Worm (Caenorhabditis elegans) whole organism, L1 larva: ENCODE measurements around the gene adt-2.

ENCODE experiments used
- C04F5.9 ChIP-seq: sonication (generic microtip); optimal IDR thresholded peaks from 2 replicates; lab custom pipeline; 2016; ENCODE audit warnings: missing genetic modification characterization, missing compliant biosample characterization
- aha-1 ChIP-seq: fragments of 150-350 bp; optimal IDR thresholded peaks from 2 replicates; lab custom pipeline; 2014; ENCODE audit warnings: missing biosample characterization, missing genetic modification characterization
- alr-1 ChIP-seq: fragments of 200-800 bp; sonication (Bioruptor generic); optimal IDR thresholded peaks from 2 replicates; lab custom pipeline; 2018; ENCODE audit warnings: borderline replicate concordance, mild to moderate bottlenecking, missing genetic modification characterization, missing compliant biosample characterization
- ama-1 ChIP-seq: fragments of 150-350 bp; optimal IDR thresholded peaks from 2 replicates; lab custom pipeline; 2014
- blmp-1 ChIP-seq: fragments of 150-350 bp; optimal IDR thresholded peaks from 2 replicates; lab custom pipeline; 2014; ENCODE audit warnings: missing biosample characterization, missing genetic modification characterization
- efl-1 ChIP-seq, 4 experiments: fragments of 150-350 bp; optimal IDR thresholded peaks in 3 of 4; peaks in 1 of 4; 1 replicate in 1 of 4; 2 replicates in 3 of 4; lab custom pipeline; 2014; ENCODE audit warnings: missing biosample characterization in 2 of 4, missing genetic modification characterization in 2 of 4, missing genetic modification reagents in 2 of 4
- efl-3 ChIP-seq: fragments of 200-800 bp; sonication (Bioruptor generic); optimal IDR thresholded peaks from 2 replicates; lab custom pipeline; 2018; ENCODE audit warnings: mild to moderate bottlenecking, missing genetic modification characterization, missing compliant biosample characterization
- egl-13 ChIP-seq: sonication (generic microtip); optimal IDR thresholded peaks from 2 replicates; lab custom pipeline; 2016; ENCODE audit warnings: missing genotype, missing genetic modification reagents, missing genetic modification characterization, missing compliant biosample characterization
- egl-27 ChIP-seq, 2 experiments: fragments of 150-350 bp in 1 of 2; sonication (generic microtip); optimal IDR thresholded peaks; 3 replicates each; lab custom pipeline; 2017 to 2018; ENCODE audit warnings: missing biosample characterization in 2 of 2, missing genetic modification characterization in 2 of 2, missing genetic modification reagents in 2 of 2
- elt-2 ChIP-seq: sonication (generic microtip); optimal IDR thresholded peaks from 2 replicates; lab custom pipeline; 2016; ENCODE audit warnings: missing genetic modification characterization, mild to moderate bottlenecking, inconsistent platforms, missing compliant biosample characterization, missing genetic modification reagents
- elt-3 ChIP-seq, 6 experiments: fragments of 150-350 bp in 1 of 6; sonication (generic microtip); optimal IDR thresholded peaks; 2 replicates each; lab custom pipeline; 2017 to 2018; ENCODE audit warnings: missing biosample characterization in 6 of 6, missing genetic modification characterization in 6 of 6, inconsistent platforms in 1 of 6
- ets-5 ChIP-seq: fragments of 200-800 bp; sonication (Bioruptor generic); IDR thresholded peaks from 2 replicates; pipeline ENCODE4 v1.3.6; 2022; ENCODE audit warnings: missing genetic modification characterization, missing compliant biosample characterization
- fkh-10 ChIP-seq: sonication (generic microtip); optimal IDR thresholded peaks from 2 replicates; lab custom pipeline; 2017; ENCODE audit warnings: missing biosample characterization, missing genetic modification reagents, missing genetic modification characterization
- fos-1 ChIP-seq: fragments of 150-350 bp; optimal IDR thresholded peaks from 2 replicates; lab custom pipeline; 2014; ENCODE audit warnings: missing biosample characterization, missing genetic modification characterization
- hlh-17 ChIP-seq: fragments of 200-800 bp; sonication (Bioruptor generic); optimal IDR thresholded peaks from 2 replicates; lab custom pipeline; 2018; ENCODE audit warnings: missing genetic modification characterization, mild to moderate bottlenecking, missing compliant biosample characterization, moderate library complexity, borderline replicate concordance
- isw-1 ChIP-seq: fragments of 200-800 bp; sonication (Bioruptor generic); IDR thresholded peaks from 2 replicates; pipeline ENCODE4 v1.3.6; 2022; ENCODE audit warnings: missing genetic modification characterization, missing compliant biosample characterization
- lin-13 ChIP-seq: fragments of 150-350 bp; optimal IDR thresholded peaks from 2 replicates; lab custom pipeline; 2014; ENCODE audit warnings: missing biosample characterization, missing genetic modification reagents, missing genetic modification characterization
- lin-14 ChIP-seq: fragments of 200-800 bp; sonication (Bioruptor generic); optimal IDR thresholded peaks from 2 replicates; lab custom pipeline; 2018; ENCODE audit warnings: mild to moderate bottlenecking, missing genetic modification characterization, moderate library complexity, missing compliant biosample characterization
- lin-39 ChIP-seq: fragments of 150-350 bp; optimal IDR thresholded peaks from 2 replicates; lab custom pipeline; 2014; ENCODE audit warnings: missing biosample characterization, missing genetic modification reagents, missing genetic modification characterization
- mab-9 ChIP-seq: fragments of 200-800 bp; sonication (Bioruptor generic); IDR thresholded peaks from 2 replicates; pipeline ENCODE4 v1.3.6; 2022; ENCODE audit warnings: missing genetic modification reagents, missing genetic modification characterization, missing compliant biosample characterization
- mdl-1 ChIP-seq, 2 experiments: fragments of 150-350 bp; optimal IDR thresholded peaks; 2 replicates each; lab custom pipeline; 2014 to 2017; ENCODE audit warnings: missing biosample characterization in 2 of 2, missing genetic modification characterization in 2 of 2, inconsistent platforms in 1 of 2
- mef-2 ChIP-seq: fragments of 150-350 bp; optimal IDR thresholded peaks from 2 replicates; lab custom pipeline; 2014; ENCODE audit warnings: missing biosample characterization, missing genetic modification characterization
- mep-1 ChIP-seq: fragments of 150-350 bp; optimal IDR thresholded peaks from 2 replicates; lab custom pipeline; 2014; ENCODE audit warnings: missing biosample characterization, missing genetic modification characterization
- nhr-11 ChIP-seq: fragments of 150-350 bp; optimal IDR thresholded peaks from 2 replicates; lab custom pipeline; 2014; ENCODE audit warnings: missing biosample characterization, missing genetic modification characterization
- nhr-20 ChIP-seq: sonication (generic microtip); optimal IDR thresholded peaks from 2 replicates; lab custom pipeline; 2016; ENCODE audit warnings: mild to moderate bottlenecking, missing genetic modification characterization, missing compliant biosample characterization
- nhr-47 ChIP-seq: sonication (generic microtip); optimal IDR thresholded peaks from 2 replicates; lab custom pipeline; 2016; ENCODE audit warnings: mild to moderate bottlenecking, missing genetic modification characterization, moderate library complexity, missing compliant biosample characterization
- nhr-71 ChIP-seq: sonication (generic microtip); optimal IDR thresholded peaks from 2 replicates; lab custom pipeline; 2016; ENCODE audit warnings: mild to moderate bottlenecking, missing genetic modification characterization, moderate library complexity, missing compliant biosample characterization
- nhr-84 ChIP-seq: sonication (generic microtip); optimal IDR thresholded peaks from 2 replicates; lab custom pipeline; 2017; ENCODE audit warnings: missing biosample characterization, missing genetic modification characterization
- nhr-85 ChIP-seq: sonication (generic microtip); peaks from one replicate; lab custom pipeline; 2016; ENCODE audit warnings: missing genetic modification characterization, inconsistent platforms, missing compliant biosample characterization
- nhr-90 ChIP-seq: sonication (generic microtip); optimal IDR thresholded peaks from 2 replicates; lab custom pipeline; 2016; ENCODE audit warnings: mild to moderate bottlenecking, missing genetic modification characterization, missing compliant biosample characterization; ENCODE audit not compliant: poor library complexity
- pax-3 ChIP-seq: fragments of 200-800 bp; sonication (Bioruptor generic); optimal IDR thresholded peaks from 2 replicates; lab custom pipeline; 2018; ENCODE audit warnings: mild to moderate bottlenecking, missing genetic modification characterization, moderate library complexity, missing compliant biosample characterization
- skn-1 ChIP-seq: fragments of 150-350 bp; optimal IDR thresholded peaks from 2 replicates; lab custom pipeline; 2014; ENCODE audit warnings: missing biosample characterization, missing genetic modification characterization
- sup-37 ChIP-seq: fragments of 200-800 bp; sonication (Bioruptor generic); optimal IDR thresholded peaks from 2 replicates; lab custom pipeline; 2018; ENCODE audit warnings: mild to moderate bottlenecking, missing genetic modification characterization, missing compliant biosample characterization
- unc-86 ChIP-seq: sonication (generic microtip); optimal IDR thresholded peaks from 2 replicates; lab custom pipeline; 2016; ENCODE audit warnings: missing genetic modification characterization, missing compliant biosample characterization
- vab-15 ChIP-seq: sonication (generic microtip); optimal IDR thresholded peaks from 2 replicates; lab custom pipeline; 2017; ENCODE audit warnings: missing genotype, mild to moderate bottlenecking, missing genetic modification characterization, missing compliant biosample characterization
- xbp-1 ChIP-seq: sonication (generic microtip); optimal IDR thresholded peaks from 2 replicates; lab custom pipeline; 2016; ENCODE audit warnings: missing genetic modification characterization, missing compliant biosample characterization
- zip-4 ChIP-seq: fragments of 200-800 bp; sonication (Bioruptor generic); optimal IDR thresholded peaks from 2 replicates; lab custom pipeline; 2018; ENCODE audit warnings: mild to moderate bottlenecking, missing genetic modification characterization, moderate library complexity, missing compliant biosample characterization

adt-2 gene

ce11 chrX:7596627-7597026 lies 10.6 kb downstream of the adt-2 start, which contains the start of gene C44E12.1:
Gene C44E12.1 (plus strand): TSS chrX:7596927.
- no peak for TF ChIP-seq nhr-84
- no peak for TF ChIP-seq hlh-17 (GFP tag; lab: Kevin White, UChicago)
- TF ChIP-seq pax-3 (tag; lab: Kevin White, UChicago) = no peak
- no peak for TF ChIP-seq aha-1 (tag; lab: Kevin White, UChicago)
- TF ChIP-seq unc-86 (tag; lab: Kevin White, UChicago) = no peak
- no peak for TF ChIP-seq elt-2 (tag; lab: Kevin White, UChicago)
- TF ChIP-seq fos-1 (tag; lab: Kevin White, UChicago) = no peak
- no peak for TF ChIP-seq egl-27 (tag; optimal IDR thresholded peaks at IDR 0.05; lab: Kevin White, UChicago)
- TF ChIP-seq nhr-85 (tag; lab: Kevin White, UChicago) = peak; percentile 7
- TF ChIP-seq xbp-1 (tag; lab: Kevin White, UChicago) = no peak
- no peak for TF ChIP-seq sup-37 (GFP tag; lab: Kevin White, UChicago)
- no peak for TF ChIP-seq nhr-90 (tag; lab: Kevin White, UChicago)
- TF ChIP-seq lin-13 (GFP tag; lab: Kevin White, UChicago) = no peak
- TF ChIP-seq mef-2 (tag; lab: Kevin White, UChicago) = no peak
- TF ChIP-seq ama-1 = no peak
- TF ChIP-seq elt-3 (tag; optimal IDR thresholded peaks at IDR 0.05; lab: Kevin White, UChicago) = no peak
- peak; percentile 8 for TF ChIP-seq lin-14 (GFP tag; lab: Kevin White, UChicago)
- no peak for TF ChIP-seq nhr-71 (tag; lab: Kevin White, UChicago)
- no peak for TF ChIP-seq efl-1 (optimal IDR thresholded peaks at IDR 0.05; lab: Kevin White, UChicago)
- peak in 1 of 2 experiments; percentile 53 for TF ChIP-seq efl-1 (GFP tag; optimal IDR thresholded peaks at IDR 0.05 in 1 of 2; lab: Kevin White, UChicago)
- no peak for TF ChIP-seq nhr-20
- TF ChIP-seq nhr-11 (tag; lab: Kevin White, UChicago) = no peak
- TF ChIP-seq efl-3 (GFP tag; lab: Kevin White, UChicago) = no peak
- TF ChIP-seq blmp-1 (tag; lab: Kevin White, UChicago) = no peak

- TF ChIP-seq nhr-47 (tag; lab: Kevin White, UChicago) (no peak), mab-9 (GFP tag; lab: Robert Waterston, UW) (no peak), efl-3 (GFP tag; lab: Kevin White, UChicago) (no peak), lin-13 (GFP tag; lab: Kevin White, UChicago) (no peak), elt-3 (tag; optimal IDR thresholded peaks at IDR 0.05; lab: Kevin White, UChicago) (no peak), hlh-17 (GFP tag; lab: Kevin White, UChicago) (no peak)
Observed at ce11 chrX:7607982-7608381, 22.0 kb downstream of the adt-2 start, which contains the start of gene twk-17. Gene twk-17 (minus strand): TSS chrX:7608082.

ce11 chrX:7614466-7614865 lies 28.5 kb downstream of the adt-2 start:
- TF ChIP-seq alr-1 (tag; lab: Kevin White, UChicago) = no peak
- TF ChIP-seq egl-13 (tag; lab: Kevin White, UChicago) = no peak
- TF ChIP-seq sup-37 (GFP tag; lab: Kevin White, UChicago) = no peak
- no peak for TF ChIP-seq mep-1 (tag; lab: Kevin White, UChicago)
- no peak for TF ChIP-seq lin-14 (GFP tag; lab: Kevin White, UChicago)
- TF ChIP-seq aha-1 (tag; lab: Kevin White, UChicago) = no peak
- TF ChIP-seq mdl-1 (tag; optimal IDR thresholded peaks at IDR 0.05; lab: Kevin White, UChicago) = no peak
- TF ChIP-seq nhr-85 (tag; lab: Kevin White, UChicago) = no peak
- TF ChIP-seq C04F5.9 (tag; lab: Kevin White, UChicago) = no peak
- TF ChIP-seq isw-1 = no peak
- TF ChIP-seq ets-5 = no peak

- no peak for TF ChIP-seq elt-3 (tag; optimal IDR thresholded peaks at IDR 0.05; lab: Kevin White, UChicago)
- no peak for TF ChIP-seq sup-37 (GFP tag; lab: Kevin White, UChicago)
- no peak for TF ChIP-seq fkh-10 (GFP tag; lab: Kevin White, UChicago)
- no peak for TF ChIP-seq lin-39 (tag; lab: Kevin White, UChicago)
- TF ChIP-seq skn-1 = no peak
- no peak for TF ChIP-seq zip-4
- no peak for TF ChIP-seq lin-14 (GFP tag; lab: Kevin White, UChicago)
- TF ChIP-seq vab-15 (tag; lab: Kevin White, UChicago) = no peak
- TF ChIP-seq, all 84 proteins: peak for 0
Observed at ce11 chrX:7627351-7627750, 41.3 kb downstream of the adt-2 start, which contains the start of gene nlp-61. Gene nlp-61 (plus strand): TSS chrX:7627651.
